Worm (Caenorhabditis elegans): ENCODE data around the gene srh-35.

DNA sequence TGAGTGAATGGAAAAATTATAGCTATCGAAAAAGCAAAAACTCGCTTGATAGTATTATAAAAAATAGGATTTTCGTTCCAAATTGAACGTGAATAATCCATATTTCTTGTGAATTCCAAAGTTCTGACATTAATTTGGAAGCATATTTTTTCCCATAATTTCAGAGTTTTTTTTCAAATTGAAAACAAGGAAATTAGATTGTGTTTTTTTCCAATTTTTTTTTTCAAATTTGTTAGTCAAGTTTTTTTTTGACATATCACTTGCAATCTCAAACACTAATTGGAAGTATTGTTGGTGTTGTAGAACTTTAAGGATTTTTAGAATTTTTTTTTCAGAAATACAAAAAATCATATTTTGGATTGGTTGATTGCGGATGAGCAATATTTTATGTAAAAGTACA is 2.5 kb downstream of the srh-35 start, which contains the start of gene srh-34:
- TF ChIP-seq flt-1 (GFP tag; IDR thresholded peaks at IDR 0.05) (no peak), ztf-29 (GFP tag; IDR thresholded peaks at IDR 0.05) (no peak), ztf-23 (GFP tag; IDR thresholded peaks at IDR 0.05) (no peak), cog-1 (tag; optimal IDR thresholded peaks at IDR 0.05) (no peak), tab-1 (GFP tag; IDR thresholded peaks at IDR 0.05) (no peak), klf-2 (GFP tag; conservative IDR thresholded peaks at IDR 0.05) (no peak)

Data from whole organism, midembryonic.